Fruit fly (Drosophila melanogaster) whole organism, embryonic: ENCODE results near the gene p115.

ENCODE experiments used
- Asciz ChIP-seq: fragments of 200-800 bp; sonication (Bioruptor generic); optimal IDR thresholded peaks from 2 replicates; lab custom pipeline; 2017; ENCODE audit warnings: missing biosample characterization, mild to moderate bottlenecking, missing genetic modification characterization, missing genetic modification reagents
- Bgb ChIP-seq: fragments of 200-800 bp; sonication (Bioruptor generic); IDR thresholded peaks from 2 replicates; pipeline ENCODE4 v1.3.6; 2022; ENCODE audit warnings: missing biosample characterization, missing genetic modification characterization; ENCODE audit not compliant: partially characterized antibody
- Blimp-1 ChIP-seq: fragments of 200-800 bp; sonication (Bioruptor generic); optimal IDR thresholded peaks from 3 replicates; lab custom pipeline; 2018; ENCODE audit warnings: missing biosample characterization, missing genetic modification characterization, mild to moderate bottlenecking, moderate library complexity, missing genetic modification reagents
- CG11504 ChIP-seq: fragments of 200-800 bp; sonication (Bioruptor generic); optimal IDR thresholded peaks from 3 replicates; lab custom pipeline; 2019; ENCODE audit warnings: missing biosample characterization, mild to moderate bottlenecking, missing genetic modification characterization, moderate library complexity
- CG12155 ChIP-seq: fragments of 200-800 bp; sonication (Bioruptor generic); optimal IDR thresholded peaks from 3 replicates; lab custom pipeline; 2016; ENCODE audit warnings: missing biosample characterization, missing genetic modification characterization
- CG12236 ChIP-seq: fragments of 200-800 bp; sonication (Bioruptor generic); optimal IDR thresholded peaks from 2 replicates; lab custom pipeline; 2016; ENCODE audit warnings: missing biosample characterization, missing genetic modification characterization
- CG12744 ChIP-seq: fragments of 200-800 bp; sonication (Bioruptor generic); optimal IDR thresholded peaks from 2 replicates; lab custom pipeline; 2016; ENCODE audit warnings: missing biosample characterization, missing genetic modification characterization
- CG13296 ChIP-seq: fragments of 200-800 bp; sonication (Bioruptor generic); optimal IDR thresholded peaks from 3 replicates; lab custom pipeline; 2018; ENCODE audit warnings: missing biosample characterization, mild to moderate bottlenecking, missing genetic modification characterization
- CG13775 ChIP-seq: fragments of 200-800 bp; sonication (Bioruptor generic); optimal IDR thresholded peaks from 3 replicates; lab custom pipeline; 2017; ENCODE audit warnings: missing biosample characterization, mild to moderate bottlenecking, missing genetic modification characterization
- CG14965 ChIP-seq: fragments of 200-800 bp; sonication (Bioruptor generic); optimal IDR thresholded peaks from 2 replicates; lab custom pipeline; 2016; ENCODE audit warnings: missing biosample characterization, missing genetic modification characterization, borderline replicate concordance
- CG15601 ChIP-seq: fragments of 200-800 bp; sonication (Bioruptor generic); optimal IDR thresholded peaks from 3 replicates; lab custom pipeline; 2019; ENCODE audit warnings: missing biosample characterization, mild to moderate bottlenecking, missing genetic modification characterization, moderate library complexity
- CG16815 ChIP-seq: fragments of 200-800 bp; sonication (Bioruptor generic); optimal IDR thresholded peaks from 3 replicates; lab custom pipeline; 2017; ENCODE audit warnings: missing biosample characterization, mild to moderate bottlenecking, missing genetic modification characterization
- CG17802 ChIP-seq: fragments of 200-800 bp; sonication (Bioruptor generic); optimal IDR thresholded peaks from 2 replicates; lab custom pipeline; 2018; ENCODE audit warnings: missing biosample characterization, mild to moderate bottlenecking, missing genetic modification characterization, moderate library complexity
- CG1792 ChIP-seq: fragments of 200-800 bp; sonication (Bioruptor generic); optimal IDR thresholded peaks from 2 replicates; lab custom pipeline; 2016; ENCODE audit warnings: missing biosample characterization, missing genetic modification characterization
- CG2120 ChIP-seq: fragments of 200-800 bp; sonication (Bioruptor generic); optimal IDR thresholded peaks from 3 replicates; lab custom pipeline; 2016; ENCODE audit warnings: missing biosample characterization, missing genetic modification characterization
- CG2129 ChIP-seq: fragments of 200-800 bp; sonication (Bioruptor generic); IDR thresholded peaks from 2 replicates; pipeline ENCODE4 v1.3.6; 2022; ENCODE audit warnings: missing biosample characterization, missing genetic modification characterization; ENCODE audit not compliant: partially characterized antibody
- CG2202 ChIP-seq: fragments of 200-800 bp; sonication (Bioruptor generic); optimal IDR thresholded peaks from 2 replicates; lab custom pipeline; 2018; ENCODE audit warnings: missing biosample characterization, mild to moderate bottlenecking, missing genetic modification characterization
- CG3838 ChIP-seq: fragments of 200-800 bp; sonication (Bioruptor generic); optimal IDR thresholded peaks from 3 replicates; lab custom pipeline; 2016; ENCODE audit warnings: missing biosample characterization, missing genetic modification characterization
- CG42726 ChIP-seq: fragments of 200-800 bp; sonication (Bioruptor generic); IDR thresholded peaks from 2 replicates; pipeline ENCODE4 v1.3.6; 2022; ENCODE audit warnings: missing biosample characterization, missing genetic modification characterization; ENCODE audit not compliant: partially characterized antibody
- CG6254 ChIP-seq: fragments of 200-800 bp; sonication (Bioruptor generic); optimal IDR thresholded peaks from 3 replicates; lab custom pipeline; 2017; ENCODE audit warnings: mild to moderate bottlenecking, missing biosample characterization, missing genetic modification reagents, missing genetic modification characterization
- CG6683 ChIP-seq: fragments of 200-800 bp; sonication (Bioruptor generic); optimal IDR thresholded peaks from 2 replicates; lab custom pipeline; 2017; ENCODE audit warnings: missing biosample characterization, mild to moderate bottlenecking, missing genetic modification characterization, missing genetic modification reagents
- CG7556 ChIP-seq: fragments of 200-800 bp; sonication (Bioruptor generic); optimal IDR thresholded peaks from 2 replicates; lab custom pipeline; 2017; ENCODE audit warnings: missing biosample characterization, mild to moderate bottlenecking, missing genetic modification characterization
- CG9215 ChIP-seq: fragments of 200-800 bp; sonication (Bioruptor generic); IDR thresholded peaks from 2 replicates; pipeline ENCODE4 v1.3.6; 2022; ENCODE audit warnings: missing biosample characterization, missing genetic modification characterization
- CG9817 ChIP-seq: fragments of 200-800 bp; sonication (Bioruptor generic); optimal IDR thresholded peaks from 2 replicates; lab custom pipeline; 2018; ENCODE audit warnings: missing biosample characterization, mild to moderate bottlenecking, missing genetic modification characterization, moderate library complexity
- CG9932 ChIP-seq: fragments of 200-800 bp; sonication (Bioruptor generic); IDR thresholded peaks from 2 replicates; pipeline ENCODE4 v1.3.6; 2022; ENCODE audit warnings: missing biosample characterization, missing genetic modification characterization
- Elba2 ChIP-seq: fragments of 200-800 bp; sonication (Bioruptor generic); optimal IDR thresholded peaks from 3 replicates; lab custom pipeline; 2016; ENCODE audit warnings: missing biosample characterization, missing genetic modification characterization
- Gug ChIP-seq: fragments of 200-800 bp; sonication (Bioruptor generic); IDR thresholded peaks from 4 replicates; pipeline ENCODE4 v1.3.6; 2022; ENCODE audit warnings: missing biosample characterization, missing genetic modification characterization
- H15 ChIP-seq: fragments of 200-800 bp; sonication (Bioruptor generic); IDR thresholded peaks from 3 replicates; pipeline ENCODE4 v1.3.6; 2022; ENCODE audit warnings: missing biosample characterization, missing genetic modification characterization
- Hey ChIP-seq: fragments of 200-800 bp; sonication (Bioruptor generic); optimal IDR thresholded peaks from 3 replicates; lab custom pipeline; 2018; ENCODE audit warnings: missing biosample characterization, mild to moderate bottlenecking, missing genetic modification characterization
- Med ChIP-seq: fragments of 200-800 bp; sonication (Bioruptor generic); peaks from one replicate; lab custom pipeline; 2016; ENCODE audit warnings: missing biosample characterization, missing genetic modification characterization, mild to moderate bottlenecking, inconsistent platforms, moderate library complexity
- Nf-YA ChIP-seq: fragments of 200-800 bp; sonication (Bioruptor generic); IDR thresholded peaks from 2 replicates; pipeline ENCODE4 v1.3.6; 2022; ENCODE audit warnings: missing biosample characterization, missing genetic modification characterization
- NfI ChIP-seq: fragments of 200-800 bp; sonication (Bioruptor generic); optimal IDR thresholded peaks from 3 replicates; lab custom pipeline; 2018; ENCODE audit warnings: missing biosample characterization, mild to moderate bottlenecking, missing genetic modification characterization, moderate library complexity
- Oaz ChIP-seq: fragments of 200-800 bp; sonication (Bioruptor generic); IDR thresholded peaks from 2 replicates; pipeline ENCODE4 v1.3.6; 2022; ENCODE audit warnings: missing biosample characterization, missing genetic modification characterization
- PHDP ChIP-seq: fragments of 200-800 bp; sonication (Bioruptor generic); optimal IDR thresholded peaks from 3 replicates; lab custom pipeline; 2018; ENCODE audit warnings: missing biosample characterization, mild to moderate bottlenecking, missing genetic modification characterization, moderate library complexity
- abd-A ChIP-seq: fragments of 200-800 bp; sonication (Bioruptor generic); optimal IDR thresholded peaks from 3 replicates; lab custom pipeline; 2019; ENCODE audit warnings: missing biosample characterization, mild to moderate bottlenecking, missing genetic modification characterization, moderate library complexity
- aop ChIP-seq: fragments of 200-800 bp; sonication (Bioruptor generic); IDR thresholded peaks from 2 replicates; pipeline ENCODE4 v1.3.6; 2022; ENCODE audit warnings: missing biosample characterization, missing genetic modification characterization
- ase ChIP-seq: fragments of 200-800 bp; sonication (Bioruptor generic); IDR thresholded peaks from 3 replicates; pipeline ENCODE4 v1.3.6; 2022; ENCODE audit warnings: missing biosample characterization, missing genetic modification characterization
- caup ChIP-seq: fragments of 200-800 bp; sonication (Bioruptor generic); optimal IDR thresholded peaks from 3 replicates; lab custom pipeline; 2017; ENCODE audit warnings: missing biosample characterization, mild to moderate bottlenecking, missing genetic modification characterization, moderate library complexity; ENCODE audit not compliant: severe bottlenecking
- ci ChIP-seq: fragments of 200-800 bp; sonication (Bioruptor generic); IDR thresholded peaks from 3 replicates; pipeline ENCODE4 v1.3.6; 2022; ENCODE audit warnings: missing biosample characterization, missing genetic modification characterization
- da ChIP-seq: fragments of 200-800 bp; sonication (Bioruptor generic); optimal IDR thresholded peaks from 2 replicates; lab custom pipeline; 2016; ENCODE audit warnings: missing biosample characterization, missing genetic modification characterization
- dimm ChIP-seq: fragments of 200-800 bp; sonication (Bioruptor generic); IDR thresholded peaks from 2 replicates; pipeline ENCODE4 v1.3.6; 2022; ENCODE audit warnings: missing biosample characterization, missing genetic modification characterization
- h ChIP-seq: fragments of >200 bp; optimal IDR thresholded peaks from 2 replicates; lab custom pipeline; 2017
- otp ChIP-seq: fragments of 200-800 bp; sonication (Bioruptor generic); IDR thresholded peaks from 3 replicates; pipeline ENCODE4, ENCODE4 v1.3.6; 2022; ENCODE audit warnings: missing biosample characterization, missing genetic modification characterization
- sr ChIP-seq: fragments of 200-800 bp; sonication (Bioruptor generic); IDR thresholded peaks from 3 replicates; pipeline ENCODE4 v1.3.6; 2022; ENCODE audit warnings: missing biosample characterization, missing genetic modification characterization
- tap ChIP-seq: fragments of 200-800 bp; optimal IDR thresholded peaks from 3 replicates; lab custom pipeline; 2019; ENCODE audit warnings: missing biosample characterization, mild to moderate bottlenecking, missing genetic modification characterization, moderate library complexity
- tll ChIP-seq, 2 experiments: fragments of 200-800 bp in 1 of 2; fragments of >200 bp in 1 of 2; sonication (Bioruptor generic) in 1 of 2; optimal IDR thresholded peaks; 2 replicates each; lab custom pipeline; 2017 to 2019; ENCODE audit warnings: missing biosample characterization in 2 of 2, missing genetic modification characterization in 2 of 2, mild to moderate bottlenecking in 1 of 2, moderate library complexity in 1 of 2
- tna ChIP-seq: fragments of 200-800 bp; sonication (Bioruptor generic); IDR thresholded peaks from 2 replicates; pipeline ENCODE4 v1.3.6; 2022; ENCODE audit warnings: missing biosample characterization, missing genetic modification characterization; ENCODE audit not compliant: partially characterized antibody
- ttk ChIP-seq: fragments of 200-800 bp; sonication (Bioruptor generic); IDR thresholded peaks from 2 replicates; pipeline ENCODE4 v2.1.2; 2022; ENCODE audit warnings: missing biosample characterization, missing genetic modification characterization
- twi ChIP-seq: fragments of 200-800 bp; optimal IDR thresholded peaks from 2 replicates; lab custom pipeline; 2019; ENCODE audit warnings: missing biosample characterization, mild to moderate bottlenecking, missing genetic modification characterization, moderate library complexity
- vvl ChIP-seq: fragments of 200-800 bp; sonication (Bioruptor generic); IDR thresholded peaks from 2 replicates; pipeline ENCODE4 v1.3.6; 2022; ENCODE audit warnings: missing biosample characterization, missing genetic modification characterization
- zen2 ChIP-seq: fragments of 200-800 bp; sonication (Bioruptor generic); IDR thresholded peaks from 3 replicates; pipeline ENCODE4 v1.3.6; 2022; ENCODE audit warnings: missing biosample characterization, missing genetic modification characterization; ENCODE audit not compliant: partially characterized antibody

Gene p115

DNA sequence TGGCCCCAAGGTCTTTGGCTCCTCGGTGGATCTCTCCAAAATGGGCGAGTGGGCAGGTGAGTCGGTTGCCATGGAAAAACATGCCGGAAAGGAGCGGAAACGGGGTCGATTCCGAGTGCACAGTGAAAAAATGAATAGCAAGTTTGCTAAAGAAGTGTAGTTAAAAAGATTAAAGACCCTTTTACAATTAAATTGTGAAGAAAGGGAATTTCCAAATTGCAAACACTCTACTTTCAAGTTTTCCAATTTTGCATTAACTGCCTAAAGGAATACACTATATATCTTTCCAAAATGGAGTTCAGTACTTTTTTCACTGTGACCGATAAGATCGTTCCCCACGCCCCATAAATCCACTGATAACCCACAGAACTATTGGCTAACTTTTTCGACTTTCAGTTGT, 15.7 kb downstream of the p115 start (continued):
- TF ChIP-seq Blimp-1 (no peak), CG2120 (GFP tag; lab: Kevin White, UChicago) (peak; percentile 49), sr (GFP tag; lab: Robert Waterston, UW) (no peak), Oaz (GFP tag; lab: Robert Waterston, UW) (no peak), H15 (no peak), Hey (tag; lab: Kevin White, UChicago) (no peak), da (GFP tag; lab: Kevin White, UChicago) (no peak), Bgb (no peak), tll (GFP tag; optimal IDR thresholded peaks at IDR 0.05; lab: Kevin White, UChicago) (no peak), CG2202 (no peak), CG12236 (GFP tag; lab: Kevin White, UChicago) (no peak), caup (GFP tag; lab: Kevin White, UChicago) (no peak), CG15601 (no peak), CG9817 (tag; lab: Kevin White, UChicago) (no peak), tna (GFP tag; lab: Robert Waterston, UW) (no peak), tap (tag; lab: Kevin White, UChicago) (peak; percentile 7), Asciz (GFP tag; lab: Kevin White, UChicago) (no peak), CG14965 (GFP tag; lab: Kevin White, UChicago) (no peak), ase (GFP tag; lab: Robert Waterston, UW) (0 out of 3 replicates have a peak, but pooled peaks have one; percentile 50), CG7556 (GFP tag; lab: Kevin White, UChicago) (peak; percentile 20), CG6254 (GFP tag; lab: Kevin White, UChicago) (no peak), CG6683 (GFP tag; lab: Kevin White, UChicago) (no peak), Elba2 (GFP tag; lab: Kevin White, UChicago) (no peak), Med (GFP tag; lab: Kevin White, UChicago) (peak; percentile 79), Gug (GFP tag; lab: Robert Waterston, UW) (no peak), CG1792 (GFP tag; lab: Kevin White, UChicago) (no peak), otp (GFP tag; lab: Robert Waterston, UW) (no peak), CG16815 (no peak), CG9215 (GFP tag; lab: Robert Waterston, UW) (no peak), CG13296 (GFP tag; lab: Kevin White, UChicago) (no peak), CG11504 (tag; lab: Kevin White, UChicago) (no peak), twi (no peak), CG17802 (tag; lab: Kevin White, UChicago) (no peak), ci (no peak), h (no peak), CG12744 (GFP tag; lab: Kevin White, UChicago) (no peak), ttk (GFP tag; lab: Robert Waterston, UW) (0 out of 2 replicates have a peak, but pooled peaks have one; percentile 44), vvl (peak; percentile 24; the same call in 1 of the 2 replicates), CG9932 (no peak), abd-A (no peak), CG13775 (GFP tag; lab: Kevin White, UChicago) (no peak), NfI (GFP tag; lab: Kevin White, UChicago) (no peak), Nf-YA (GFP tag; lab: Robert Waterston, UW) (no peak), CG3838 (no peak), CG12155 (GFP tag; lab: Kevin White, UChicago) (no peak), CG2129 (GFP tag; lab: Robert Waterston, UW) (no peak), zen2 (no peak), dimm (GFP tag; lab: Robert Waterston, UW) (no peak), aop (no peak), CG42726 (GFP tag; lab: Robert Waterston, UW) (no peak), PHDP (tag; lab: Kevin White, UChicago) (peak; percentile 46)
